Fruit fly (Drosophila melanogaster) whole organism, embryonic: Measurements from ENCODE around the gene Cand1.

Experiments used
- Bteb2 ChIP-seq: fragments of 200-800 bp; sonication (Bioruptor generic); optimal IDR thresholded peaks from 2 replicates; lab custom pipeline; 2016; ENCODE audit warnings: missing biosample characterization, missing genetic modification characterization
- CG10959 ChIP-seq: fragments of 200-800 bp; sonication (Bioruptor generic); IDR thresholded peaks from 2 replicates; pipeline ENCODE4 v1.3.6; 2022; ENCODE audit warnings: missing biosample characterization, missing genetic modification characterization
- CG12219 ChIP-seq: fragments of 200-800 bp; sonication (Bioruptor generic); optimal IDR thresholded peaks from 3 replicates; lab custom pipeline; 2018; ENCODE audit warnings: missing biosample characterization, mild to moderate bottlenecking, missing genetic modification characterization
- CG15514 ChIP-seq: fragments of 200-800 bp; sonication (Bioruptor generic); optimal IDR thresholded peaks from 3 replicates; lab custom pipeline; 2017; ENCODE audit warnings: missing biosample characterization, missing genetic modification characterization, mild to moderate bottlenecking, moderate library complexity, missing genetic modification reagents
- CG17186 ChIP-seq: fragments of 200-800 bp; sonication (Bioruptor generic); optimal IDR thresholded peaks from 3 replicates; lab custom pipeline; 2017; ENCODE audit warnings: missing biosample characterization, missing genetic modification reagents, missing genetic modification characterization
- CG18011 ChIP-seq: fragments of 200-800 bp; sonication (Bioruptor generic); optimal IDR thresholded peaks from 2 replicates; lab custom pipeline; 2017; ENCODE audit warnings: missing biosample characterization, missing genetic modification characterization, mild to moderate bottlenecking, moderate library complexity, missing genotype
- CG18764 ChIP-seq: fragments of 200-800 bp; sonication (Bioruptor generic); optimal IDR thresholded peaks from 3 replicates; lab custom pipeline; 2016; ENCODE audit warnings: missing biosample characterization, missing genetic modification characterization
- CG2712 ChIP-seq: fragments of 200-800 bp; optimal IDR thresholded peaks from 3 replicates; lab custom pipeline; 2019; ENCODE audit warnings: missing biosample characterization, mild to moderate bottlenecking, missing genetic modification characterization, moderate library complexity
- CG4424 ChIP-seq: fragments of 200-800 bp; sonication (Bioruptor generic); optimal IDR thresholded peaks from 3 replicates; lab custom pipeline; 2016; ENCODE audit warnings: missing biosample characterization, missing genetic modification characterization
- CG8388 ChIP-seq: fragments of 200-800 bp; sonication (Bioruptor generic); optimal IDR thresholded peaks from 2 replicates; lab custom pipeline; 2019; ENCODE audit warnings: missing biosample characterization, mild to moderate bottlenecking, missing genetic modification characterization, moderate library complexity
- CG9727 ChIP-seq: fragments of 200-800 bp; sonication (Bioruptor generic); optimal IDR thresholded peaks from 3 replicates; lab custom pipeline; 2017; ENCODE audit warnings: missing biosample characterization, mild to moderate bottlenecking, missing genetic modification characterization
- Dad ChIP-seq: fragments of 200-800 bp; sonication (Bioruptor generic); optimal IDR thresholded peaks from 3 replicates; lab custom pipeline; 2016; ENCODE audit warnings: missing biosample characterization, missing genetic modification characterization
- Deaf1 ChIP-seq: fragments of 200-800 bp; optimal IDR thresholded peaks from 3 replicates; lab custom pipeline; 2019; ENCODE audit warnings: missing biosample characterization, mild to moderate bottlenecking, missing genetic modification characterization, moderate library complexity
- Dfd ChIP-seq, 2 experiments: fragments of >200 bp; optimal IDR thresholded peaks; 2 replicates each; lab custom pipeline; 2017; ENCODE audit warnings: missing biosample characterization in 2 of 2, missing genetic modification characterization in 2 of 2
- Ets65A ChIP-seq: fragments of 200-800 bp; sonication (Bioruptor generic); peaks from one replicate; lab custom pipeline; 2016; ENCODE audit warnings: missing biosample characterization, missing genetic modification characterization
- Fer1 ChIP-seq: fragments of 200-800 bp; sonication (Bioruptor generic); optimal IDR thresholded peaks from 2 replicates; lab custom pipeline; 2017; ENCODE audit warnings: missing biosample characterization, mild to moderate bottlenecking, missing genetic modification characterization
- HHEX ChIP-seq: fragments of 200-800 bp; sonication (Bioruptor generic); optimal IDR thresholded peaks from 3 replicates; lab custom pipeline; 2017; ENCODE audit warnings: missing biosample characterization, mild to moderate bottlenecking, missing genetic modification characterization, missing genetic modification reagents
- Hr3 ChIP-seq: fragments of 200-800 bp; sonication (Bioruptor generic); optimal IDR thresholded peaks from 3 replicates; lab custom pipeline; 2016; ENCODE audit warnings: missing biosample characterization, missing genetic modification characterization
- Jarid2 ChIP-seq: fragments of 200-800 bp; sonication (Bioruptor generic); optimal IDR thresholded peaks from 3 replicates; lab custom pipeline; 2017; ENCODE audit warnings: mild to moderate bottlenecking, missing biosample characterization, missing genetic modification reagents, missing genetic modification characterization
- Mad ChIP-seq: fragments of 200-800 bp; sonication (Bioruptor generic); optimal IDR thresholded peaks from 2 replicates; lab custom pipeline; 2016; ENCODE audit warnings: missing biosample characterization, missing genetic modification characterization
- Med ChIP-seq: fragments of 200-800 bp; sonication (Bioruptor generic); peaks from one replicate; lab custom pipeline; 2016; ENCODE audit warnings: missing biosample characterization, missing genetic modification characterization, mild to moderate bottlenecking, inconsistent platforms, moderate library complexity
- PHDP ChIP-seq: fragments of 200-800 bp; sonication (Bioruptor generic); optimal IDR thresholded peaks from 3 replicates; lab custom pipeline; 2018; ENCODE audit warnings: missing biosample characterization, mild to moderate bottlenecking, missing genetic modification characterization, moderate library complexity
- Pdp1 ChIP-seq, 2 experiments: fragments of 200-800 bp; sonication (Bioruptor generic); optimal IDR thresholded peaks; 3 replicates each; lab custom pipeline; 2016; ENCODE audit warnings: missing biosample characterization in 2 of 2, missing genetic modification characterization in 2 of 2, mild to moderate bottlenecking in 1 of 2, moderate library complexity in 1 of 2
- Sry-β ChIP-seq: fragments of 200-800 bp; sonication (Bioruptor generic); optimal IDR thresholded peaks from 2 replicates; lab custom pipeline; 2018; ENCODE audit warnings: missing biosample characterization, mild to moderate bottlenecking, missing genetic modification characterization, moderate library complexity
- TFAM ChIP-seq: fragments of 200-800 bp; sonication (Bioruptor generic); optimal IDR thresholded peaks from 2 replicates; lab custom pipeline; 2017; ENCODE audit warnings: missing biosample characterization, missing genetic modification characterization, inconsistent platforms
- Trl ChIP-seq, 3 experiments: fragments of >200 bp in 2 of 3; fragments of 200-800 bp in 1 of 3; sonication (Bioruptor generic) in 1 of 3; optimal IDR thresholded peaks; 2 replicates in 1 of 3; 3 replicates in 2 of 3; lab custom pipeline; 2016 to 2017; ENCODE audit warnings: missing biosample characterization in 1 of 3, missing genetic modification characterization in 1 of 3
- YL-1 ChIP-seq: fragments of 200-800 bp; sonication (Bioruptor generic); optimal IDR thresholded peaks from 3 replicates; lab custom pipeline; 2017; ENCODE audit warnings: missing biosample characterization, mild to moderate bottlenecking, missing genetic modification characterization
- abd-A ChIP-seq: fragments of 200-800 bp; sonication (Bioruptor generic); optimal IDR thresholded peaks from 3 replicates; lab custom pipeline; 2019; ENCODE audit warnings: missing biosample characterization, mild to moderate bottlenecking, missing genetic modification characterization, moderate library complexity
- ato ChIP-seq: fragments of 200-800 bp; sonication (Bioruptor generic); IDR thresholded peaks from 2 replicates; pipeline ENCODE4 v1.3.6; 2022; ENCODE audit warnings: missing biosample characterization, missing genetic modification characterization; ENCODE audit not compliant: partially characterized antibody
- cg ChIP-seq: fragments of 200-800 bp; sonication (Bioruptor generic); optimal IDR thresholded peaks from 3 replicates; lab custom pipeline; 2019; ENCODE audit warnings: missing biosample characterization, mild to moderate bottlenecking, missing genetic modification characterization, moderate library complexity
- ewg ChIP-seq: fragments of 200-800 bp; sonication (Bioruptor generic); optimal IDR thresholded peaks from 3 replicates; lab custom pipeline; 2017; ENCODE audit warnings: mild to moderate bottlenecking, missing biosample characterization, missing genetic modification reagents, missing genetic modification characterization
- gce ChIP-seq: fragments of 200-800 bp; sonication (Bioruptor generic); IDR thresholded peaks from 3 replicates; pipeline ENCODE4 v1.3.6; 2022; ENCODE audit warnings: missing biosample characterization, missing genetic modification characterization
- grau ChIP-seq: fragments of 200-800 bp; optimal IDR thresholded peaks from 3 replicates; lab custom pipeline; 2019; ENCODE audit warnings: missing biosample characterization, mild to moderate bottlenecking, missing genetic modification characterization, moderate library complexity
- ham ChIP-seq: fragments of 200-800 bp; sonication (Bioruptor generic); IDR thresholded peaks from 2 replicates; pipeline ENCODE4 v1.3.6; 2022; ENCODE audit warnings: missing biosample characterization, missing genetic modification characterization
- pan ChIP-seq, 4 experiments: fragments of >200 bp in 3 of 4; fragments of 200-800 bp in 1 of 4; sonication (Bioruptor generic) in 1 of 4; optimal IDR thresholded peaks in 3 of 4; IDR thresholded peaks in 1 of 4; 2 replicates each; pipeline versions ENCODE4 v1.3.6 to Lab custom; 2017 to 2022; ENCODE audit warnings: missing biosample characterization in 2 of 4, missing genetic modification characterization in 2 of 4, mixed read lengths in 1 of 4
- pnt ChIP-seq: fragments of 200-800 bp; sonication (Bioruptor generic); optimal IDR thresholded peaks from 3 replicates; lab custom pipeline; 2016; ENCODE audit warnings: missing biosample characterization, missing genetic modification characterization
- sima ChIP-seq: fragments of 200-800 bp; sonication (Bioruptor generic); optimal IDR thresholded peaks from 2 replicates; lab custom pipeline; 2016; ENCODE audit warnings: missing biosample characterization, missing genetic modification characterization

The Cand1 gene

DNA sequence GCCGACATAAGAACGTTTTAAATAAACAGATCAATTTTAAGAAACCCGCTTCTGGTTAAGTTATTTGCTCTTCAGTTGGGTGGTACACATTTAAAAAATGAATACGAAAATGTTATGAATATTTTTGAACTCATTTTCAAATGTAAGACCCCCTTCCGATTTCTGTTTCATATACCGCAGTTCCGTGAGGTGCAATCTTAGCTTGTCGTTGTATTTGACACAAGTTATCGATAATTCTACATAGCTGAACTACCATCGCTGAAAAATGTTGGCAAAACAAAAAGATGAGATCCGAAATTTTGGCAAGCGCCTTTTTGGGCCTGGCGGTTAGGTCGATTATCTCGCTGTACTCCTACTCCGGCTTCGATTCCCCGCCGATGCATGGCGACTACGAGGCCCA lies 17.4 kb upstream of the Cand1 start, which contains the start of gene gny (continued):
- TF ChIP-seq CG15514 (GFP tag; lab: Kevin White, UChicago) = peak; percentile 6

dm6 chr2L:10378631-10379030 lies 16.1 kb upstream of the Cand1 start:
- TF ChIP-seq Fer1 (GFP tag; lab: Kevin White, UChicago) (no peak), pan (optimal IDR thresholded peaks at IDR 0.05; lab: Kevin White, UChicago) (no peak), pan (GFP tag; optimal IDR thresholded peaks at IDR 0.05 in 1 of 2, IDR thresholded peaks at IDR 0.05 in 1 of 2) (peak in 1 of 2 experiments; percentile 17), Med (peak; percentile 63), Ets65A (GFP tag; lab: Kevin White, UChicago) (peak; percentile 88)

dm6 chr2L:10376276-10376675 lies 13.8 kb upstream of the Cand1 start:
- TF ChIP-seq Sry-β (GFP tag; lab: Kevin White, UChicago) = no peak
- no peak for TF ChIP-seq CG8388 (GFP tag; lab: Kevin White, UChicago)
- TF ChIP-seq Pdp1 (GFP tag; optimal IDR thresholded peaks at IDR 0.05; lab: Kevin White, UChicago) = peak in 1 of 2 experiments; percentile 40
- TF ChIP-seq Jarid2 (GFP tag; lab: Kevin White, UChicago) = no peak
- no peak for TF ChIP-seq YL-1
- TF ChIP-seq Bteb2 (GFP tag; lab: Kevin White, UChicago) = no peak
- TF ChIP-seq cg = peak; percentile 65
- no peak for TF ChIP-seq grau
- peak in 1 of 2 experiments; percentile 8 for TF ChIP-seq Dfd (GFP tag; optimal IDR thresholded peaks at IDR 0.05; lab: Kevin White, UChicago)
- no peak for TF ChIP-seq CG17186 (GFP tag; lab: Kevin White, UChicago)
- no peak for TF ChIP-seq ato
- TF ChIP-seq CG18764 (GFP tag; lab: Kevin White, UChicago) = no peak
- no peak for TF ChIP-seq gce (GFP tag; lab: Robert Waterston, UW)
- no peak for TF ChIP-seq pnt (GFP tag; lab: Kevin White, UChicago)
- no peak for TF ChIP-seq CG9727
- no peak for TF ChIP-seq TFAM (GFP tag; lab: Kevin White, UChicago)
- no peak for TF ChIP-seq Hr3
- no peak for TF ChIP-seq CG4424 (GFP tag; lab: Kevin White, UChicago)
- peak; percentile 83 for TF ChIP-seq Deaf1 (tag; lab: Kevin White, UChicago)
- no peak for TF ChIP-seq Dad (GFP tag; lab: Kevin White, UChicago)
- peak; percentile 90 for TF ChIP-seq ewg (GFP tag; lab: Kevin White, UChicago)
- TF ChIP-seq PHDP (tag; lab: Kevin White, UChicago) = no peak
- no peak for TF ChIP-seq CG18011
- TF ChIP-seq sima (GFP tag; lab: Kevin White, UChicago) = no peak
- no peak for TF ChIP-seq CG10959 (GFP tag; lab: Robert Waterston, UW)
- TF ChIP-seq CG12219 = no peak
- TF ChIP-seq HHEX (GFP tag; lab: Kevin White, UChicago) = no peak
- no peak for TF ChIP-seq Trl (optimal IDR thresholded peaks at IDR 0.05; lab: Kevin White, UChicago)
- TF ChIP-seq Trl (GFP tag; optimal IDR thresholded peaks at IDR 0.05; lab: Kevin White, UChicago) = peak; percentile 1
- TF ChIP-seq ham (GFP tag; lab: Robert Waterston, UW) = no peak
- no peak for TF ChIP-seq abd-A (tag; lab: Kevin White, UChicago)
- TF ChIP-seq CG2712 (tag; lab: Kevin White, UChicago) = no peak
- no peak for TF ChIP-seq Mad (GFP tag; lab: Kevin White, UChicago)
